Worm (Caenorhabditis elegans) whole organism, L1 larva: ENCODE data around the gene acl-6.

Source experiments
- ama-1 ChIP-seq: fragments of 150-350 bp; optimal IDR thresholded peaks from 2 replicates; lab custom pipeline; 2014
- lir-3 ChIP-seq: sonication (generic microtip); optimal IDR thresholded peaks from 2 replicates; lab custom pipeline; 2016; ENCODE audit warnings: mild to moderate bottlenecking, missing genetic modification characterization, moderate library complexity, missing compliant biosample characterization; ENCODE audit not compliant: poor library complexity
- nhr-47 ChIP-seq: sonication (generic microtip); optimal IDR thresholded peaks from 2 replicates; lab custom pipeline; 2016; ENCODE audit warnings: mild to moderate bottlenecking, missing genetic modification characterization, moderate library complexity, missing compliant biosample characterization
- tlp-1 ChIP-seq: fragments of 150-350 bp; optimal IDR thresholded peaks from 2 replicates; lab custom pipeline; 2014; ENCODE audit warnings: missing biosample characterization, missing genetic modification characterization

- TF ChIP-seq lir-3 (tag; lab: Kevin White, UChicago), result no peak
- TF ChIP-seq ama-1 (lab: Kevin White, UChicago), result no peak
- no peak for TF ChIP-seq nhr-47 (tag; lab: Kevin White, UChicago)
- TF ChIP-seq tlp-1, result no peak
These were observed 13.9 kb downstream of the acl-6 start for ce11 chrV:5447057-5447456.
